Fruit fly (Drosophila melanogaster): ENCODE measurements around the gene tx.

DNA sequence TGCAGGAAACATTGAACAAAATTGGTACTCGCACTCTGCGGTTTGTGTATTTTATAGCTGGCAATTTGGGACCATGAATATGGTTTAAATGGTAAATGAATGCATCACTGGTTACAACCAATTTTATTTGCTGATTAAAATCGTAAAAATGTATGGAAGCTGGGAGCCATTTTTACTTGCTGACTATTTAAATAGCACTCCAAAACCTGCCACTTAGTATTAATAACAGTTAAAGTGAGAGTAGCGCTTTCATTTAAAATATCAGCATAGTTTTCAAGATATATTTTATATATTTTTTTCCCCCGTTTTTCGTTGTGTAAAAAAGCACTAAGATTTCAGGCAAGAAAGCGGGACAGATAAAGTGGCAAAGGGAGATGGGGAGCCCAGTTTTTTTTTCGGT, 43.9 kb downstream of the tx start:
- no peak for TF ChIP-seq CG8478 (optimal IDR thresholded peaks at IDR 0.05)
- TF ChIP-seq CTCF (optimal IDR thresholded peaks at IDR 0.05), result no peak
